Fruit fly (Drosophila melanogaster) whole organism, embryonic: ENCODE data around the gene DPCoAC.
A peak's percentile ranks its signal among the peaks of the same experiment; 100 is the strongest.

Experiments used
- Asciz ChIP-seq: fragments of 200-800 bp; sonication (Bioruptor generic); optimal IDR thresholded peaks from 2 replicates; lab custom pipeline; 2017; ENCODE audit warnings: missing biosample characterization, mild to moderate bottlenecking, missing genetic modification characterization, missing genetic modification reagents
- CG10267 ChIP-seq: fragments of 200-800 bp; sonication (Bioruptor generic); optimal IDR thresholded peaks from 2 replicates; lab custom pipeline; 2018; ENCODE audit warnings: missing biosample characterization, mild to moderate bottlenecking, missing genetic modification characterization, moderate library complexity
- CG11093 ChIP-seq: fragments of 200-800 bp; sonication (Bioruptor generic); IDR thresholded peaks from 3 replicates; pipeline ENCODE4 v1.3.6; 2022; ENCODE audit warnings: missing biosample characterization, missing genetic modification characterization
- CG11560 ChIP-seq: fragments of 200-800 bp; sonication (Bioruptor generic); IDR thresholded peaks from 3 replicates; pipeline ENCODE4 v1.3.6; 2022; ENCODE audit warnings: missing biosample characterization, missing genetic modification characterization
- CG12659 ChIP-seq: fragments of 200-800 bp; sonication (Bioruptor generic); optimal IDR thresholded peaks from 3 replicates; lab custom pipeline; 2017; ENCODE audit warnings: mild to moderate bottlenecking, missing biosample characterization, missing genetic modification reagents, missing genetic modification characterization
- CG13296 ChIP-seq: fragments of 200-800 bp; sonication (Bioruptor generic); optimal IDR thresholded peaks from 3 replicates; lab custom pipeline; 2018; ENCODE audit warnings: missing biosample characterization, mild to moderate bottlenecking, missing genetic modification characterization
- CG15269 ChIP-seq: fragments of 200-800 bp; sonication (Bioruptor generic); optimal IDR thresholded peaks from 2 replicates; lab custom pipeline; 2018; ENCODE audit warnings: missing biosample characterization, mild to moderate bottlenecking, missing genetic modification characterization, moderate library complexity
- CG18599 ChIP-seq: fragments of 200-800 bp; sonication (Bioruptor generic); optimal IDR thresholded peaks from 3 replicates; lab custom pipeline; 2017; ENCODE audit warnings: missing biosample characterization, missing genetic modification characterization, mild to moderate bottlenecking, moderate library complexity, missing genetic modification reagents
- CG2129 ChIP-seq: fragments of 200-800 bp; sonication (Bioruptor generic); IDR thresholded peaks from 2 replicates; pipeline ENCODE4 v1.3.6; 2022; ENCODE audit warnings: missing biosample characterization, missing genetic modification characterization; ENCODE audit not compliant: partially characterized antibody
- CG2199 ChIP-seq: fragments of 200-800 bp; sonication (Bioruptor generic); IDR thresholded peaks from 3 replicates; pipeline ENCODE4 v1.3.6; 2022; ENCODE audit warnings: missing biosample characterization, missing genetic modification characterization
- CG30403 ChIP-seq: fragments of 200-800 bp; sonication (Bioruptor generic); optimal IDR thresholded peaks from 3 replicates; lab custom pipeline; 2016; ENCODE audit warnings: missing biosample characterization, missing genetic modification characterization
- CG3163 ChIP-seq: fragments of 200-800 bp; sonication (Bioruptor generic); optimal IDR thresholded peaks from 3 replicates; lab custom pipeline; 2016; ENCODE audit warnings: missing biosample characterization, missing genetic modification characterization
- CG33557 ChIP-seq: fragments of 200-800 bp; sonication (Bioruptor generic); optimal IDR thresholded peaks from 2 replicates; lab custom pipeline; 2019; ENCODE audit warnings: missing biosample characterization, mild to moderate bottlenecking, missing genetic modification characterization, moderate library complexity
- CG34422 ChIP-seq: fragments of 200-800 bp; sonication (Bioruptor generic); IDR thresholded peaks from 3 replicates; pipeline ENCODE4 v1.3.6; 2022; ENCODE audit warnings: missing biosample characterization, missing genetic modification characterization
- CG7556 ChIP-seq: fragments of 200-800 bp; sonication (Bioruptor generic); optimal IDR thresholded peaks from 2 replicates; lab custom pipeline; 2017; ENCODE audit warnings: missing biosample characterization, mild to moderate bottlenecking, missing genetic modification characterization
- Chrac-16 ChIP-seq: fragments of 200-800 bp; sonication (Bioruptor generic); optimal IDR thresholded peaks from 3 replicates; lab custom pipeline; 2016; ENCODE audit warnings: missing biosample characterization, missing genetic modification characterization
- Deaf1 ChIP-seq: fragments of 200-800 bp; optimal IDR thresholded peaks from 3 replicates; lab custom pipeline; 2019; ENCODE audit warnings: missing biosample characterization, mild to moderate bottlenecking, missing genetic modification characterization, moderate library complexity
- Dfd ChIP-seq, 2 experiments: fragments of >200 bp; optimal IDR thresholded peaks; 2 replicates each; lab custom pipeline; 2017; ENCODE audit warnings: missing biosample characterization in 2 of 2, missing genetic modification characterization in 2 of 2
- Dip3 ChIP-seq: fragments of 200-800 bp; sonication (Bioruptor generic); optimal IDR thresholded peaks from 3 replicates; lab custom pipeline; 2016; ENCODE audit warnings: missing biosample characterization, missing genetic modification characterization
- Doc2 ChIP-seq: fragments of 200-800 bp; sonication (Bioruptor generic); IDR thresholded peaks from 2 replicates; pipeline ENCODE4 v1.3.6; 2022; ENCODE audit warnings: missing biosample characterization, missing genetic modification characterization
- Dref ChIP-seq: fragments of 200-800 bp; sonication (Bioruptor generic); IDR thresholded peaks from 2 replicates; pipeline ENCODE4 v1.3.6; 2022; ENCODE audit warnings: missing biosample characterization, missing genetic modification characterization
- Drgx ChIP-seq: fragments of 200-800 bp; sonication (Bioruptor generic); IDR thresholded peaks from 2 replicates; pipeline ENCODE4 v1.3.6; 2022; ENCODE audit warnings: missing biosample characterization, missing genetic modification characterization
- E2f2 ChIP-seq: fragments of 200-800 bp; sonication (Bioruptor generic); IDR thresholded peaks from 2 replicates; pipeline ENCODE4 v1.3.6; 2022; ENCODE audit warnings: missing biosample characterization, missing genetic modification characterization
- Gsc ChIP-seq: fragments of 200-800 bp; sonication (Bioruptor generic); IDR thresholded peaks from 2 replicates; pipeline ENCODE4 v1.3.6; 2022; ENCODE audit warnings: missing biosample characterization, missing genetic modification characterization
- HHEX ChIP-seq: fragments of 200-800 bp; sonication (Bioruptor generic); optimal IDR thresholded peaks from 3 replicates; lab custom pipeline; 2017; ENCODE audit warnings: missing biosample characterization, mild to moderate bottlenecking, missing genetic modification characterization, missing genetic modification reagents
- Meics ChIP-seq: fragments of 200-800 bp; sonication (Bioruptor generic); optimal IDR thresholded peaks from 2 replicates; lab custom pipeline; 2017; ENCODE audit warnings: missing biosample characterization, mild to moderate bottlenecking, missing genetic modification characterization
- PHDP ChIP-seq: fragments of 200-800 bp; sonication (Bioruptor generic); optimal IDR thresholded peaks from 3 replicates; lab custom pipeline; 2018; ENCODE audit warnings: missing biosample characterization, mild to moderate bottlenecking, missing genetic modification characterization, moderate library complexity
- Ravus ChIP-seq: fragments of 200-800 bp; sonication (Bioruptor generic); IDR thresholded peaks from 2 replicates; pipeline ENCODE4 v1.3.6; 2022; ENCODE audit warnings: missing biosample characterization, missing genetic modification characterization
- Rx ChIP-seq: fragments of 200-800 bp; sonication (Bioruptor generic); IDR thresholded peaks from 2 replicates; pipeline ENCODE4 v1.3.6; 2022; ENCODE audit warnings: missing biosample characterization, missing genetic modification characterization
- Sox102F ChIP-seq: fragments of 200-800 bp; sonication (Bioruptor generic); optimal IDR thresholded peaks from 2 replicates; lab custom pipeline; 2018; ENCODE audit warnings: missing biosample characterization, mild to moderate bottlenecking, missing genetic modification characterization, moderate library complexity
- Xrp1 ChIP-seq: fragments of 200-800 bp; sonication (Bioruptor generic); IDR thresholded peaks from 2 replicates; pipeline ENCODE4 v1.3.6; 2022; ENCODE audit warnings: missing biosample characterization, missing genetic modification characterization
- ash1 ChIP-seq: fragments of 200-800 bp; sonication (Bioruptor generic); optimal IDR thresholded peaks from 2 replicates; lab custom pipeline; 2018; ENCODE audit warnings: missing biosample characterization, mild to moderate bottlenecking, missing genetic modification characterization
- chif ChIP-seq, 2 experiments: fragments of 200-800 bp; sonication (Bioruptor generic); optimal IDR thresholded peaks; 3 replicates each; lab custom pipeline; 2016; ENCODE audit warnings: missing biosample characterization in 2 of 2, missing genetic modification characterization in 2 of 2
- ewg ChIP-seq: fragments of 200-800 bp; sonication (Bioruptor generic); optimal IDR thresholded peaks from 3 replicates; lab custom pipeline; 2017; ENCODE audit warnings: mild to moderate bottlenecking, missing biosample characterization, missing genetic modification reagents, missing genetic modification characterization
- exex ChIP-seq: fragments of 200-800 bp; sonication (Bioruptor generic); optimal IDR thresholded peaks from 4 replicates; lab custom pipeline; 2018; ENCODE audit warnings: missing biosample characterization, mild to moderate bottlenecking, missing genetic modification characterization, moderate library complexity
- ftz-f1 ChIP-seq: fragments of 200-800 bp; sonication (Bioruptor generic); optimal IDR thresholded peaks from 2 replicates; lab custom pipeline; 2016; ENCODE audit warnings: missing biosample characterization, missing genetic modification characterization
- hkb ChIP-seq, 2 experiments: fragments of 200-800 bp in 1 of 2; fragments of >200 bp in 1 of 2; sonication (Bioruptor generic) in 1 of 2; IDR thresholded peaks in 1 of 2; optimal IDR thresholded peaks in 1 of 2; 2 replicates each; pipeline versions ENCODE4 v1.3.6 to Lab custom; 2017 to 2022; ENCODE audit warnings: missing biosample characterization in 1 of 2, missing genetic modification characterization in 1 of 2
- jumu ChIP-seq: fragments of 200-800 bp; sonication (Bioruptor generic); optimal IDR thresholded peaks from 3 replicates; lab custom pipeline; 2016; ENCODE audit warnings: missing biosample characterization, missing genetic modification characterization
- luna ChIP-seq: fragments of 200-800 bp; sonication (Bioruptor generic); optimal IDR thresholded peaks from 2 replicates; lab custom pipeline; 2016; ENCODE audit warnings: missing biosample characterization, missing genetic modification characterization
- pan ChIP-seq, 4 experiments: fragments of >200 bp in 3 of 4; fragments of 200-800 bp in 1 of 4; sonication (Bioruptor generic) in 1 of 4; optimal IDR thresholded peaks in 3 of 4; IDR thresholded peaks in 1 of 4; 2 replicates each; pipeline versions ENCODE4 v1.3.6 to Lab custom; 2017 to 2022; ENCODE audit warnings: missing biosample characterization in 2 of 4, missing genetic modification characterization in 2 of 4, mixed read lengths in 1 of 4
- phol ChIP-seq: fragments of 200-800 bp; sonication (Bioruptor generic); optimal IDR thresholded peaks from 3 replicates; lab custom pipeline; 2018; ENCODE audit warnings: missing biosample characterization, mild to moderate bottlenecking, missing genetic modification characterization, moderate library complexity
- sisA ChIP-seq: fragments of 200-800 bp; sonication (Bioruptor generic); IDR thresholded peaks from 2 replicates; pipeline ENCODE4 v1.3.6; 2022; ENCODE audit warnings: missing biosample characterization, missing genetic modification characterization
- slbo ChIP-seq: fragments of 200-800 bp; sonication (Bioruptor generic); IDR thresholded peaks from 2 replicates; pipeline ENCODE4 v1.3.6; 2022; ENCODE audit warnings: missing biosample characterization, missing genetic modification characterization
- sug ChIP-seq: fragments of 200-800 bp; optimal IDR thresholded peaks from 2 replicates; lab custom pipeline; 2019; ENCODE audit warnings: missing biosample characterization, mild to moderate bottlenecking, missing genetic modification characterization, moderate library complexity
- toy ChIP-seq: fragments of 200-800 bp; sonication (Bioruptor generic); IDR thresholded peaks from 2 replicates; pipeline ENCODE4 v1.3.6; 2022; ENCODE audit warnings: missing biosample characterization, missing genetic modification characterization
- trh ChIP-seq: fragments of 200-800 bp; sonication (Bioruptor generic); optimal IDR thresholded peaks from 2 replicates; lab custom pipeline; 2016; ENCODE audit warnings: missing biosample characterization, missing genetic modification characterization
- vfl ChIP-seq: fragments of 200-800 bp; sonication (Bioruptor generic); optimal IDR thresholded peaks from 2 replicates; lab custom pipeline; 2016; ENCODE audit warnings: missing biosample characterization, missing genetic modification characterization
- wek ChIP-seq: fragments of 200-800 bp; sonication (Bioruptor generic); optimal IDR thresholded peaks from 3 replicates; lab custom pipeline; 2018; ENCODE audit warnings: missing biosample characterization, mild to moderate bottlenecking, missing genetic modification characterization, moderate library complexity

DPCoAC gene

DNA sequence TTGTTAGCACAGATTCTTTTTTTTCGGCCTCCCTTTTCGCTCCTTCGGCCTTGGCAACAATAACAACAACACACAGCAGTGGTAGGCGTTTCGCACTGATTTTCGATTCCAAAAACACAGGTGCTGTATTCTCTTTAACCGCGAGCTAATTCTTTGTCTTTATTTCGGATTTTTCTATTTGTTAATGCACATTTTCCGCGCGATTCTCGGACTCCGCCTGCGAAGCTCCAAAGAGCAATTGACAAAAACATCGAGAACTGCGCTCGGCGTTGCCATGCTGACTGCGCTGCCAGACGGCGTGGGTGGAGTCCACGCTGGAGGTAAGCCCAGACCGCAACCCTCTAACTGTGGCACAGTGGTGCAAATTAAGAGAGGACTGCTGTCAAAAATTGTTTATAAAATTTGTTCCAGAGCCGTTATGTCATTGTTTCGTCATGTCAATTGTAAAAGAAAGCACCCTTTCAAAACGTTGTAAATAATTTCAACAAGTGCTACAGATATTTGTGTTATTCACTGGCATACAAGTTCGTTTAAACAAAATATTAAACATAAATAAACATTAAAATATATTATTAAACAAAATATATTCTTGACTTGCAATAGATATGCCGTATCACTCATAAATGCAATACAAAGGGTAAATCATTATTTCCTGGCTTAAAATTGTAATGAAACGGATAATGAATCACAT lies at the start of gene DPCoAC, which contains the start of gene CG5180 (continued):
- no peak for TF ChIP-seq hkb (optimal IDR thresholded peaks at IDR 0.05; lab: Kevin White, UChicago)
- no peak; the same call in 1 of the 2 replicates for TF ChIP-seq hkb (GFP tag; IDR thresholded peaks at IDR 0.05; lab: Robert Waterston, UW)
- peak; percentile 55; the same call in 1 of the 3 replicates for TF ChIP-seq CG11093
- TF ChIP-seq Deaf1 (tag; lab: Kevin White, UChicago), result peak; percentile 25
- peak; percentile 77 for TF ChIP-seq jumu (GFP tag; lab: Kevin White, UChicago)
- TF ChIP-seq phol (tag; lab: Kevin White, UChicago), result peak; percentile 67
- TF ChIP-seq CG30403, result peak; percentile 73
- peak; percentile 75 for TF ChIP-seq Dip3 (GFP tag; lab: Kevin White, UChicago)
- peak; percentile 93 for TF ChIP-seq slbo
- TF ChIP-seq Chrac-16 (GFP tag; lab: Kevin White, UChicago), result peak; percentile 45
- peak; percentile 46 for TF ChIP-seq PHDP (tag; lab: Kevin White, UChicago)
- TF ChIP-seq Ravus (GFP tag; lab: Robert Waterston, UW), result 0 out of 2 replicates have a peak, but pooled peaks have one; percentile 19
- no peak for TF ChIP-seq Asciz (GFP tag; lab: Kevin White, UChicago)
- peak; percentile 48 for TF ChIP-seq vfl (GFP tag; lab: Kevin White, UChicago)
- peak; percentile 75 for TF ChIP-seq CG34422 (GFP tag; lab: Robert Waterston, UW)
- TF ChIP-seq Dref, result peak; percentile 60
- TF ChIP-seq CG7556, result peak; percentile 36
- peak; percentile 59 for TF ChIP-seq CG15269 (tag; lab: Kevin White, UChicago)
- TF ChIP-seq Gsc (GFP tag; lab: Robert Waterston, UW), result no peak
- peak; percentile 44 for TF ChIP-seq Drgx (GFP tag; lab: Robert Waterston, UW)
- peak; percentile 51 for TF ChIP-seq HHEX (GFP tag; lab: Kevin White, UChicago)
- no peak for TF ChIP-seq pan (optimal IDR thresholded peaks at IDR 0.05; lab: Kevin White, UChicago)
- TF ChIP-seq pan (GFP tag; optimal IDR thresholded peaks at IDR 0.05 in 1 of 2, IDR thresholded peaks at IDR 0.05 in 1 of 2), result peak in 1 of 2 experiments; percentile 76
- TF ChIP-seq chif (GFP tag; optimal IDR thresholded peaks at IDR 0.05; lab: Kevin White, UChicago), result peak; percentile 30 to 64
- peak; percentile 68 for TF ChIP-seq CG11560 (tag; lab: Robert Waterston, UW)
- peak; percentile 48 for TF ChIP-seq Sox102F (GFP tag; lab: Kevin White, UChicago)
- no peak for TF ChIP-seq toy (GFP tag; lab: Robert Waterston, UW)
- peak; percentile 16 for TF ChIP-seq CG33557 (GFP tag; lab: Kevin White, UChicago)
- peak; percentile 68 for TF ChIP-seq sug (tag; lab: Kevin White, UChicago)
- TF ChIP-seq CG2199, result peak; percentile 86
- peak; percentile 30; the same call in 1 of the 2 replicates for TF ChIP-seq Rx (GFP tag; lab: Robert Waterston, UW)
- peak; percentile 38 for TF ChIP-seq CG18599 (GFP tag; lab: Kevin White, UChicago)
- TF ChIP-seq ash1, result peak; percentile 71
- TF ChIP-seq CG10267 (tag; lab: Kevin White, UChicago), result peak; percentile 60
- TF ChIP-seq Xrp1 (GFP tag; lab: Robert Waterston, UW), result peak; percentile 57
- TF ChIP-seq exex, result no peak
- peak; percentile 77 for TF ChIP-seq sisA (GFP tag; lab: Robert Waterston, UW)
- TF ChIP-seq Meics, result peak; percentile 37
- peak; percentile 76 for TF ChIP-seq CG3163 (GFP tag; lab: Kevin White, UChicago)
- peak; percentile 45 for TF ChIP-seq ewg
- TF ChIP-seq E2f2, result peak; percentile 12; the same call in 1 of the 2 replicates
- TF ChIP-seq luna, result no peak
- no peak for TF ChIP-seq Dfd (GFP tag; optimal IDR thresholded peaks at IDR 0.05; lab: Kevin White, UChicago)
- no peak for TF ChIP-seq CG13296 (GFP tag; lab: Kevin White, UChicago)
- no peak for TF ChIP-seq CG2129
- TF ChIP-seq Doc2 (GFP tag; lab: Robert Waterston, UW), result no peak
- no peak for TF ChIP-seq wek (GFP tag; lab: Kevin White, UChicago)
- TF ChIP-seq ftz-f1 (GFP tag; lab: Kevin White, UChicago), result peak; percentile 90
- peak; percentile 78 for TF ChIP-seq CG12659
- no peak for TF ChIP-seq trh (GFP tag; lab: Kevin White, UChicago)
